Worm (Caenorhabditis elegans) whole organism, L4/young adult: ENCODE results near the gene mdt-30.

ENCODE experiments used
- W03F9.2 ChIP-seq: fragments of 150-350 bp; optimal IDR thresholded peaks from 2 replicates; lab custom pipeline; 2014; ENCODE audit warnings: missing biosample characterization, missing genetic modification characterization
- dao-5 ChIP-seq: sonication (generic microtip); optimal IDR thresholded peaks from 2 replicates; lab custom pipeline; 2016; ENCODE audit warnings: missing genotype, missing genetic modification characterization, moderate library complexity, missing compliant biosample characterization
- him-1 ChIP-seq: sonication (generic microtip); optimal IDR thresholded peaks from 2 replicates; lab custom pipeline; 2016; ENCODE audit warnings: missing genotype, missing genetic modification reagents, missing genetic modification characterization, missing compliant biosample characterization

mdt-30 gene

ce11 chrIII:8009769-8010168, 18.1 kb downstream of the mdt-30 start, which contains the start of gene cit-1.1:
Gene cit-1.1, minus strand, starts transcription at chrIII:8009821.
- TF ChIP-seq dao-5 (tag; lab: Kevin White, UChicago), result no peak
- TF ChIP-seq W03F9.2 (tag; lab: Kevin White, UChicago), result peak; percentile 27

ce11 chrIII:8004091-8004490, 23.8 kb downstream of the mdt-30 start, which contains the start of gene C06G4.6:
Gene C06G4.6, plus strand, starts transcription at chrIII:8004391.
- TF ChIP-seq W03F9.2 (tag; lab: Kevin White, UChicago), result no peak
- TF ChIP-seq him-1 (tag; lab: Kevin White, UChicago), result no peak
- TF ChIP-seq dao-5 (tag; lab: Kevin White, UChicago), result no peak

ce11 chrIII:8001557-8001956, 26.3 kb downstream of the mdt-30 start:
- no peak for TF ChIP-seq W03F9.2 (tag; lab: Kevin White, UChicago)
- no peak for TF ChIP-seq dao-5 (tag; lab: Kevin White, UChicago)
- no peak for TF ChIP-seq him-1 (tag; lab: Kevin White, UChicago)

ce11 chrIII:7997447-7998046, 30.3 kb downstream of the mdt-30 start:
- TF ChIP-seq him-1 (tag; lab: Kevin White, UChicago) (no peak), W03F9.2 (tag; lab: Kevin White, UChicago) (no peak), dao-5 (tag; lab: Kevin White, UChicago) (no peak)

ce11 chrIII:7996353-7996752, 31.5 kb downstream of the mdt-30 start, which contains the start of gene npr-17:
Gene npr-17, minus strand, starts transcription at chrIII:7996453.
- TF ChIP-seq him-1 (tag; lab: Kevin White, UChicago) (no peak), W03F9.2 (tag; lab: Kevin White, UChicago) (no peak), dao-5 (tag; lab: Kevin White, UChicago) (no peak)

- TF ChIP-seq W03F9.2 (tag; lab: Kevin White, UChicago) (peak; percentile 20), dao-5 (tag; lab: Kevin White, UChicago) (no peak)
These were observed 41.2 kb downstream of the mdt-30 start, which contains the start of gene hrpk-2 for ce11 chrIII:7986585-7987171. Gene hrpk-2, plus strand, starts transcription at chrIII:7987121.

ce11 chrIII:7981938-7982337, 45.9 kb downstream of the mdt-30 start:
- TF ChIP-seq W03F9.2 (tag; lab: Kevin White, UChicago) (no peak), him-1 (tag; lab: Kevin White, UChicago) (no peak), dao-5 (tag; lab: Kevin White, UChicago) (no peak)

- TF ChIP-seq him-1 (tag; lab: Kevin White, UChicago), result no peak
- TF ChIP-seq W03F9.2 (tag; lab: Kevin White, UChicago), result no peak
These were observed 46.6 kb downstream of the mdt-30 start for ce11 chrIII:7981233-7981632.

- TF ChIP-seq him-1 (tag; lab: Kevin White, UChicago), result no peak
- TF ChIP-seq dao-5 (tag; lab: Kevin White, UChicago), result no peak
- TF ChIP-seq W03F9.2 (tag; lab: Kevin White, UChicago), result no peak
These were observed 48.2 kb downstream of the mdt-30 start, which contains the start of gene clp-1 for ce11 chrIII:7979659-7980058. Gene clp-1, plus strand, starts transcription at chrIII:7979959.

- no peak for TF ChIP-seq W03F9.2 (tag; lab: Kevin White, UChicago)
These were observed 49.1 kb downstream of the mdt-30 start for ce11 chrIII:7978723-7979122.

ce11 chrIII:7978289-7978688, 49.6 kb downstream of the mdt-30 start:
- TF ChIP-seq W03F9.2 (tag; lab: Kevin White, UChicago) (no peak), him-1 (tag; lab: Kevin White, UChicago) (no peak), dao-5 (tag; lab: Kevin White, UChicago) (no peak)

ce11 chrIII:7977777-7978176, 50.1 kb downstream of the mdt-30 start, which contains the start of gene C06G4.4:
Gene C06G4.4, minus strand, starts transcription at chrIII:7977812.
- TF ChIP-seq him-1 (tag; lab: Kevin White, UChicago) (no peak), W03F9.2 (tag; lab: Kevin White, UChicago) (peak; percentile 16), dao-5 (tag; lab: Kevin White, UChicago) (no peak)

- TF ChIP-seq him-1 (tag; lab: Kevin White, UChicago) (no peak), W03F9.2 (tag; lab: Kevin White, UChicago) (no peak), dao-5 (tag; lab: Kevin White, UChicago) (no peak)
These were observed 50.6 kb downstream of the mdt-30 start for ce11 chrIII:7977224-7977623.
